Fruit fly (Drosophila melanogaster): Measurements from ENCODE around the gene CG6041.

DNA sequence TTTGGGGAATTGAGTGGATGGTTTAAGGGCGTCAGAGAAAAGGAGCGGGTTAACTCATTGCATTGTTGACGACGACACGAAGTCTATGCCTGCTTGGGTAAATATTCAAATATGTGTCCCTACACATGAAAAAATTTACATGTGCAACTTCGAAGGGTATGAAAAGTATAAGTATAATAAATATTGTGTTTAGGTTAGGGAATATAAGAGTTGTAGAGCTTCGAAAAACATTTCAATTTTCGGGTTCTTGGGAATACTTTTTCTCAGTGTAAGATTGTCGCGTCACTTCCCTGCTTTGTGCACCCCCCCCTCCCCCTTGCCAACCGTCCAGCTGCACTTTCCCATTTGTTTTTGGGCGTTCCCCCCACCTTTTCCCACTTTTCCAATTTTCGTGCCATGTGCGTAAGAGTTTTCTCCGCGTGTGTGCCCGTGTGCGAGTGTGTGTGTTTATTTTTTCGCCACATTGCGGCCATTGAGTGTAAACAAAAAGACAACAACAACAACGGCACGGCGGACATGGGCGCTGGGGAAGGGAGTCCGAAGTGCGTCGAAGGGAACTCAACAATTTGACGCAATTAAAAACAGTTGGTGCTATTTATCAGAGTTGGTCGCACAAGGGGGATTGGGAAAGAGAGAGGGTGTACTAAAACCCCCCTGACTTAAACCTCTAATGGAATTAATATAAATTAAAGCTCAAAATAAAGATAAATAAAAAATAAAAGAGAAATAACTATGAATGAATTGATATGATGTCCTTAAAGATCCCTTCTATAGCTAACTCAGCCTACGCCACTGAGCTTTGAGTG lies 22.1 kb downstream of the CG6041 start:
- TF ChIP-seq Pif1B (GFP tag; optimal IDR thresholded peaks at IDR 0.05): peak; percentile 54
- peak; percentile 14; the same call in 1 of the 2 replicates for TF ChIP-seq rn (GFP tag; IDR thresholded peaks at IDR 0.05)
- TF ChIP-seq Ets98B (GFP tag; IDR thresholded peaks at IDR 0.05): no peak
- no peak for TF ChIP-seq EcR (GFP tag; optimal IDR thresholded peaks at IDR 0.05)
- peak; percentile 68 for TF ChIP-seq CG4496 (GFP tag; IDR thresholded peaks at IDR 0.05)
- TF ChIP-seq CG8159 (tag; optimal IDR thresholded peaks at IDR 0.05): peak; percentile 38
- peak; percentile 42 for TF ChIP-seq CG15710 (tag; optimal IDR thresholded peaks at IDR 0.05)
- TF ChIP-seq CG9948 (tag; optimal IDR thresholded peaks at IDR 0.05): peak; percentile 9
- peak; percentile 25 for TF ChIP-seq Snoo (tag; optimal IDR thresholded peaks at IDR 0.05)
- no peak for TF ChIP-seq D1 (tag; optimal IDR thresholded peaks at IDR 0.05)
- TF ChIP-seq fd96Ca (GFP tag; IDR thresholded peaks at IDR 0.05): 0 out of 3 replicates have a peak, but pooled peaks have one; percentile 17
- TF ChIP-seq CG13204 (GFP tag; optimal IDR thresholded peaks at IDR 0.05): no peak
